Worm (Caenorhabditis elegans): ENCODE data around the gene mel-28.

DNA sequence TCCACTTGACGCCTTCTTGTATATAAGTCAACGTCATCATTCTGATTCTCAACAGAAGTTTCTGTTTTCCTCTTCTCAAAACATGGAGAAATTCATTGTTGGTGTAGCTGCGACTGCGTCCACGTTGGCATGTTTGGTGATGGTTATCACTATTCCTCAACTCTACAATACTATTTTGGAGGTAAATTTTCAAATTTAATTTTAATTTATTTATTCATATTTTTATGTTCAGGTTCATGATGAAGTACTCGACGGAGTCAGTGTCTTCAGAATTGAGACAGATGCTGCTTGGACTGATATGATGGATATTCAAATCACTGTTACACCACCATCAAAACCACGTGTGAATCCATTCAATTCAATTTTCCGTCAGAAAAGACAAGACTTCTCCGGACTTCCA lies 37.8 kb upstream of the mel-28 start, which contains the start of gene col-89:
- TF ChIP-seq scrt-1 (GFP tag; IDR thresholded peaks at IDR 0.05) (no peak), flt-1 (GFP tag; IDR thresholded peaks at IDR 0.05) (no peak), ama-1 (optimal IDR thresholded peaks at IDR 0.05) (no peak), ceh-36 (tag; optimal IDR thresholded peaks at IDR 0.05) (no peak), pes-1 (GFP tag; IDR thresholded peaks at IDR 0.05) (no peak), hmg-4 (GFP tag; optimal IDR thresholded peaks at IDR 0.05) (no peak), sea-1 (GFP tag; conservative IDR thresholded peaks at IDR 0.05) (no peak)
